Fruit fly (Drosophila melanogaster): ENCODE measurements around the gene Mgat3.
A peak's percentile ranks its signal among the peaks of the same experiment; 100 is the strongest.

Mgat3 gene

dm6 chr2L:13165802-13166347 lies 16.5 kb downstream of the Mgat3 start, which contains the start of gene DnaJ-H:
DnaJ-H (minus strand) TSS chr2L:13166072.
- TF ChIP-seq CG12605 (GFP tag; IDR thresholded peaks at IDR 0.05) = peak; percentile 17; the same call in 1 of the 2 replicates
- TF ChIP-seq rn (GFP tag; IDR thresholded peaks at IDR 0.05) = no peak
- TF ChIP-seq fd96Ca (GFP tag; IDR thresholded peaks at IDR 0.05) = no peak

dm6 chr2L:13164994-13165801 lies 17.2 kb downstream of the Mgat3 start, which contains the start of gene Sirt1:
Sirt1 (plus strand) TSS chr2L:13165564.
- no peak for TF ChIP-seq D1 (tag; optimal IDR thresholded peaks at IDR 0.05)
- TF ChIP-seq Snoo (tag; optimal IDR thresholded peaks at IDR 0.05) = peak; percentile 82
- TF ChIP-seq CG8159 (tag; optimal IDR thresholded peaks at IDR 0.05) = peak; percentile 91
- TF ChIP-seq CG4496 (GFP tag; IDR thresholded peaks at IDR 0.05) = peak; percentile 63
- peak; percentile 37; the same call in 1 of the 2 replicates for TF ChIP-seq Ets98B (GFP tag; IDR thresholded peaks at IDR 0.05)
- TF ChIP-seq CG34367 (tag; optimal IDR thresholded peaks at IDR 0.05) = peak; percentile 80
- no peak for TF ChIP-seq Pif1B (GFP tag; optimal IDR thresholded peaks at IDR 0.05)
- TF ChIP-seq Pif1A (GFP tag; optimal IDR thresholded peaks at IDR 0.05) = peak; percentile 44
- no peak for TF ChIP-seq CG12605 (GFP tag; IDR thresholded peaks at IDR 0.05)
- TF ChIP-seq CG14655 (GFP tag; optimal IDR thresholded peaks at IDR 0.05) = no peak
- TF ChIP-seq CG10348 (GFP tag; IDR thresholded peaks at IDR 0.05) = no peak
- peak; percentile 78 for TF ChIP-seq CG17806 (tag; optimal IDR thresholded peaks at IDR 0.05)
- TF ChIP-seq CG13204 (GFP tag; optimal IDR thresholded peaks at IDR 0.05) = peak; percentile 23
- 0 out of 2 replicates have a peak, but pooled peaks have one; percentile 32 for TF ChIP-seq rn (GFP tag; IDR thresholded peaks at IDR 0.05)
- peak; percentile 29 for TF ChIP-seq EcR (GFP tag; optimal IDR thresholded peaks at IDR 0.05)
- peak; percentile 29 for TF ChIP-seq gl (tag; optimal IDR thresholded peaks at IDR 0.05)
- peak; percentile 88 for TF ChIP-seq CG9948 (tag; optimal IDR thresholded peaks at IDR 0.05)
- peak; percentile 81 for TF ChIP-seq CG8301 (tag; optimal IDR thresholded peaks at IDR 0.05)
- 0 out of 3 replicates have a peak, but pooled peaks have one; percentile 45 for TF ChIP-seq fd96Ca (GFP tag; IDR thresholded peaks at IDR 0.05)
- peak; percentile 87 for TF ChIP-seq CG15710 (tag; optimal IDR thresholded peaks at IDR 0.05)
- TF ChIP-seq CG32121 (GFP tag; IDR thresholded peaks at IDR 0.05) = 0 out of 2 replicates have a peak, but pooled peaks have one; percentile 13

- no peak for TF ChIP-seq CG8301 (tag; optimal IDR thresholded peaks at IDR 0.05)
- TF ChIP-seq CG13204 (GFP tag; optimal IDR thresholded peaks at IDR 0.05) = no peak
- no peak for TF ChIP-seq CG17806 (tag; optimal IDR thresholded peaks at IDR 0.05)
- TF ChIP-seq Snoo (tag; optimal IDR thresholded peaks at IDR 0.05) = no peak
- TF ChIP-seq Ets98B (GFP tag; IDR thresholded peaks at IDR 0.05) = no peak
- no peak for TF ChIP-seq CG8159 (tag; optimal IDR thresholded peaks at IDR 0.05)
- no peak for TF ChIP-seq CG9948 (tag; optimal IDR thresholded peaks at IDR 0.05)
- no peak for TF ChIP-seq D1 (tag; optimal IDR thresholded peaks at IDR 0.05)
Measured at dm6 chr2L:13160227-13160626, 22.2 kb downstream of the Mgat3 start, which contains the start of gene kmg. kmg (plus strand) TSS chr2L:13160527.

dm6 chr2L:13158510-13158909 lies 23.9 kb downstream of the Mgat3 start, which contains the start of gene Pk34A:
Pk34A (plus strand) TSS chr2L:13158810.
- TF ChIP-seq Snoo (tag; optimal IDR thresholded peaks at IDR 0.05) = no peak
- no peak for TF ChIP-seq CG13204 (GFP tag; optimal IDR thresholded peaks at IDR 0.05)
- TF ChIP-seq CG4496 (GFP tag; IDR thresholded peaks at IDR 0.05) = no peak
- no peak for TF ChIP-seq CG15710 (tag; optimal IDR thresholded peaks at IDR 0.05)
- TF ChIP-seq CG10348 (GFP tag; IDR thresholded peaks at IDR 0.05) = no peak
- no peak for TF ChIP-seq rn (GFP tag; IDR thresholded peaks at IDR 0.05)
- no peak for TF ChIP-seq Ets98B (GFP tag; IDR thresholded peaks at IDR 0.05)
- TF ChIP-seq CG17806 (tag; optimal IDR thresholded peaks at IDR 0.05) = no peak
- no peak for TF ChIP-seq EcR (GFP tag; optimal IDR thresholded peaks at IDR 0.05)
- no peak for TF ChIP-seq D1 (tag; optimal IDR thresholded peaks at IDR 0.05)
- no peak for TF ChIP-seq CG8301 (tag; optimal IDR thresholded peaks at IDR 0.05)
- no peak for TF ChIP-seq CG8159 (tag; optimal IDR thresholded peaks at IDR 0.05)
- no peak for TF ChIP-seq CG32121 (GFP tag; IDR thresholded peaks at IDR 0.05)
- TF ChIP-seq CG14655 (GFP tag; optimal IDR thresholded peaks at IDR 0.05) = no peak
- TF ChIP-seq CG12605 (GFP tag; IDR thresholded peaks at IDR 0.05) = no peak
- TF ChIP-seq Pif1B (GFP tag; optimal IDR thresholded peaks at IDR 0.05) = no peak

- no peak for TF ChIP-seq Pif1B (GFP tag; optimal IDR thresholded peaks at IDR 0.05)
- TF ChIP-seq CG10348 (GFP tag; IDR thresholded peaks at IDR 0.05) = no peak
- peak; percentile 29 for TF ChIP-seq Pif1A (GFP tag; optimal IDR thresholded peaks at IDR 0.05)
- TF ChIP-seq Snoo (tag; optimal IDR thresholded peaks at IDR 0.05) = peak; percentile 6
- peak; percentile 25; the same call in 2 of the 3 replicates for TF ChIP-seq CG4496 (GFP tag; IDR thresholded peaks at IDR 0.05)
Measured at dm6 chr2L:13157903-13158302, 24.5 kb downstream of the Mgat3 start.

- TF ChIP-seq CG12605 (GFP tag; IDR thresholded peaks at IDR 0.05) = no peak
- no peak for TF ChIP-seq CG13204 (GFP tag; optimal IDR thresholded peaks at IDR 0.05)
- TF ChIP-seq rn (GFP tag; IDR thresholded peaks at IDR 0.05) = no peak
- peak; percentile 18 for TF ChIP-seq CG17806 (tag; optimal IDR thresholded peaks at IDR 0.05)
- TF ChIP-seq CG9948 (tag; optimal IDR thresholded peaks at IDR 0.05) = peak; percentile 50
- no peak for TF ChIP-seq fd96Ca (GFP tag; IDR thresholded peaks at IDR 0.05)
- TF ChIP-seq CG8159 (tag; optimal IDR thresholded peaks at IDR 0.05) = peak; percentile 17
- no peak for TF ChIP-seq CG4496 (GFP tag; IDR thresholded peaks at IDR 0.05)
- TF ChIP-seq Pif1A (GFP tag; optimal IDR thresholded peaks at IDR 0.05) = peak; percentile 53
- peak; percentile 7 for TF ChIP-seq CG14655 (GFP tag; optimal IDR thresholded peaks at IDR 0.05)
- TF ChIP-seq Ets98B (GFP tag; IDR thresholded peaks at IDR 0.05) = no peak
Measured at dm6 chr2L:13156349-13156748, 26.0 kb downstream of the Mgat3 start.

All from whole organism, pupa.